Worm (Caenorhabditis elegans): Measurements from ENCODE around the gene Y49A3A.3.

The Y49A3A.3 gene

DNA sequence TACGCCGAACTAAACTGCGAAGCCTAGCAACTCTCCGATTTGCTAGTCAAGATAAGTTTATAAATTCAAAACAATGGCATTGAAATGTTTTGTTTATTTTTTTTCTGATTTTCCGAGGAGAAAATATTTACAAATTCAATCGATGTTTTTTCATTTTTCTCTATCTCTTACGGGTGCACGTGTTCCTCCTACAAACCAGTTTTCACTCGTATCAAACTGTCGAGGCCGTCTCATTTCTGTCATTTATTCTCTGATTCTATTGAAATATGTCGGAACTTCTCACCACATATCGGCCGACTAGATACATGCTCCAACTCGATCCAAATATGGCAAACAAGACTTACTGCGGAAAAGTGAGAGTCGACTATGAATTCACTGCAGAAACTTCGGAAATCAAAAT lies 22.7 kb upstream of the Y49A3A.3 start, which contains the start of gene F47B8.8:
Gene F47B8.8, plus strand, starts transcription at position 257 of the 400 bp plus-strand sequence.
- TF ChIP-seq tra-1 (GFP tag; IDR thresholded peaks at IDR 0.05) (no peak), arid-1 (GFP tag; conservative IDR thresholded peaks at IDR 0.05) (no peak), mdl-1 (tag; optimal IDR thresholded peaks at IDR 0.05) (peak in 1 of 2 experiments; percentile 13), nhr-42 (GFP tag; IDR thresholded peaks at IDR 0.05) (no peak), nhr-77 (tag; optimal IDR thresholded peaks at IDR 0.05) (no peak), snpc-1.2 (GFP tag; IDR thresholded peaks at IDR 0.05) (no peak), zip-2 (tag; optimal IDR thresholded peaks at IDR 0.05) (no peak)

- TF ChIP-seq mep-1 (tag; optimal IDR thresholded peaks at IDR 0.05), result no peak
- no peak for TF ChIP-seq mdl-1 (tag; optimal IDR thresholded peaks at IDR 0.05)
- no peak for TF ChIP-seq nhr-41 (GFP tag; IDR thresholded peaks at IDR 0.05)
- no peak for TF ChIP-seq daf-12 (tag; optimal IDR thresholded peaks at IDR 0.05)
- TF ChIP-seq attf-4 (tag; optimal IDR thresholded peaks at IDR 0.05), result no peak
- no peak for TF ChIP-seq zfp-3 (GFP tag; conservative IDR thresholded peaks at IDR 0.05)
- TF ChIP-seq unc-62 (GFP tag; optimal IDR thresholded peaks at IDR 0.05 in 1 of 2), result no peak
- no peak for TF ChIP-seq unc-62 (tag; optimal IDR thresholded peaks at IDR 0.05)
- no peak for TF ChIP-seq zip-2 (tag; optimal IDR thresholded peaks at IDR 0.05)
- no peak for TF ChIP-seq hlh-30 (tag; optimal IDR thresholded peaks at IDR 0.05; ENCODE audit: insufficient read depth)
- TF ChIP-seq T26A8.4 (GFP tag; IDR thresholded peaks at IDR 0.05), result no peak
- TF ChIP-seq hmg-1.1 (GFP tag; IDR thresholded peaks at IDR 0.05), result no peak
- no peak for TF ChIP-seq snpc-1.2 (GFP tag; IDR thresholded peaks at IDR 0.05)
- TF ChIP-seq nhr-237 (tag; optimal IDR thresholded peaks at IDR 0.05), result no peak
- no peak for TF ChIP-seq nhr-111 (GFP tag; optimal IDR thresholded peaks at IDR 0.05)
- no peak for TF ChIP-seq jun-1 (tag; optimal IDR thresholded peaks at IDR 0.05)
- no peak for TF ChIP-seq ceh-32 (tag; optimal IDR thresholded peaks at IDR 0.05; ENCODE audit: poor library complexity)
- TF ChIP-seq nhr-42 (GFP tag; IDR thresholded peaks at IDR 0.05), result no peak
Measured at ce11 chrV:14333116-14333515, 21.1 kb upstream of the Y49A3A.3 start, which contains the start of gene srm-4. TSS of gene srm-4 (plus strand) at chrV:14333416.

DNA sequence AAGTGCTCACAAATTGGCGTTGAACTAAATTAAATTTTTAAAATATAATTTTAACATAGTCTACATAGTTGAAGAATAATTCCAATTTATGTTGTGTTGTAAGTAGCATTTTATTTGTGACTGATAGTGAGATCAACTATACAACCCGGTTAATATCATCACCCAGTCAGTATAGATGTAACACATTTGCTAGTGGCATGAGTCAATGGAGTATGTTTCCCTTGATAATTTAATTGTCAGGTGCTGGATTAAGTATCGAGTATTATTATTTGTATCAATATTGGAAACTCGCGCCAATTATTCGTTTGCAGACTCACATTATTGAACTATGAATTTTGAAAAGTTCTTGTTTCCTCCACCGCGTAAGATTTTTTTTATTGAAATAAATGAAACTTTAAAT lies 19.3 kb upstream of the Y49A3A.3 start, which contains the start of gene srm-5:
Gene srm-5, plus strand, starts transcription at position 301 of the 400 bp plus-strand sequence.
- TF ChIP-seq spr-3 (GFP tag; optimal IDR thresholded peaks at IDR 0.05) (no peak), zag-1 (tag; optimal IDR thresholded peaks at IDR 0.05) (no peak), T20F7.1 (GFP tag; optimal IDR thresholded peaks at IDR 0.05) (no peak), zfp-3 (GFP tag; conservative IDR thresholded peaks at IDR 0.05) (no peak), D1046.2 (GFP tag; IDR thresholded peaks at IDR 0.05) (no peak), tag-97 (GFP tag; IDR thresholded peaks at IDR 0.05) (no peak)

DNA sequence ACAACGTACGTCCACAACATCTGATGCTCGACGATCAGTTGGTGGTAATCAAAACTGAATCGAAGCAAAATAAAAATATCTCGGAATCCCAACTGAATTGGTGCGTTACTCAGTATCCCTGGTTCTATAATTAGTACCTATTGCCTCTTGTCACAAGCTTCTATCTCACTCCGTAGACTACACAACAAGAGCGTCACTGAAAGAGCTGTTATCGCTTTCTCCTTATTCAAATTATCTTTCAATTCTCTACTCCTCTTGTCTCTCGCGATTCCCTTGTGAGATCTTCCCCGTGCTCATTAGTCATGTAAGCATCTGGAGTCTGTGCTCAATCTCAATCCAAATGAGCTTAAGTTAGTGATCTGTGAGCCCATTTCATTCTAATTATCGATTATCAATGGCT lies 17.6 kb upstream of the Y49A3A.3 start, which contains the start of gene srm-6:
Gene srm-6, plus strand, starts transcription at position 301 of the 400 bp plus-strand sequence.
- TF ChIP-seq nhr-111 (GFP tag; optimal IDR thresholded peaks at IDR 0.05), result no peak
- no peak for TF ChIP-seq lin-1 (GFP tag; IDR thresholded peaks at IDR 0.05)
- no peak for TF ChIP-seq nhr-42 (GFP tag; IDR thresholded peaks at IDR 0.05)
- TF ChIP-seq nhr-77 (tag; optimal IDR thresholded peaks at IDR 0.05), result no peak

- TF ChIP-seq daf-19 (GFP tag; conservative IDR thresholded peaks at IDR 0.05) (no peak), mep-1 (tag; optimal IDR thresholded peaks at IDR 0.05) (no peak), dpl-1 (GFP tag; optimal IDR thresholded peaks at IDR 0.05) (no peak), F49E8.2 (tag; optimal IDR thresholded peaks at IDR 0.05; ENCODE audit: borderline replicate concordance) (no peak), mxl-2 (GFP tag; conservative IDR thresholded peaks at IDR 0.05) (no peak), unc-130 (GFP tag; optimal IDR thresholded peaks at IDR 0.05) (no peak), fkh-10 (GFP tag; optimal IDR thresholded peaks at IDR 0.05) (no peak), unc-62 (GFP tag; optimal IDR thresholded peaks at IDR 0.05 in 1 of 2) (peak in 1 of 2 experiments; percentile 79), unc-62 (tag; optimal IDR thresholded peaks at IDR 0.05) (no peak)
Measured at ce11 chrV:14341672-14342071, 12.5 kb upstream of the Y49A3A.3 start, which contains the start of gene F47B8.10. TSS of gene F47B8.10 (plus strand) at chrV:14341972.

Measured in whole organism, L4 larva.